Worm (Caenorhabditis elegans): ENCODE data around the gene srh-119.

ce11 chrV:17013232-17013631, 41.0 kb downstream of the srh-119 start, which contains the start of gene clec-241:
- no peak for TF ChIP-seq dao-5 (tag; optimal IDR thresholded peaks at IDR 0.05)
- no peak for TF ChIP-seq him-1 (tag; optimal IDR thresholded peaks at IDR 0.05)
